Worm (Caenorhabditis elegans): Measurements from ENCODE around the gene fbxc-7.
"Not testable (repeated sequence)": the region's sequence is repeated elsewhere in the genome, so short reads cannot be mapped to it uniquely, and the experiment has no call there.

ce11 chrII:996112-996511 is 41.4 kb downstream of the fbxc-7 start, which contains the start of gene F45D11.11:
- not testable (repeated sequence) for TF ChIP-seq nhr-76 (tag; optimal IDR thresholded peaks at IDR 0.05); M03D4.4 (tag; optimal IDR thresholded peaks at IDR 0.05); unc-62 (GFP tag; optimal IDR thresholded peaks at IDR 0.05); elt-3 (tag; optimal IDR thresholded peaks at IDR 0.05); ztf-11 (tag; optimal IDR thresholded peaks at IDR 0.05); lin-13 (tag; optimal IDR thresholded peaks at IDR 0.05); snpc-4 (tag; optimal IDR thresholded peaks at IDR 0.05); nhr-237 (tag; optimal IDR thresholded peaks at IDR 0.05); ceh-83 (GFP tag; optimal IDR thresholded peaks at IDR 0.05); pha-4 (tag; optimal IDR thresholded peaks at IDR 0.05); bed-3 (GFP tag; optimal IDR thresholded peaks at IDR 0.05); sem-2 (GFP tag; optimal IDR thresholded peaks at IDR 0.05)
